Fruit fly (Drosophila melanogaster) whole organism, wandering third instar larva: Measurements from ENCODE around the gene COX7AL.

Source experiments
- CG32264 ChIP-seq: fragments of 200-800 bp; sonication (Bioruptor generic); optimal IDR thresholded peaks from 2 replicates; lab custom pipeline; 2016; ENCODE audit warnings: missing biosample characterization, missing genetic modification characterization
- CG9705 ChIP-seq: fragments of 200-800 bp; sonication (Bioruptor generic); optimal IDR thresholded peaks from 2 replicates; lab custom pipeline; 2018; ENCODE audit warnings: missing biosample characterization, mild to moderate bottlenecking, missing genetic modification characterization
- CrebA ChIP-seq: fragments of 200-800 bp; sonication (Bioruptor generic); optimal IDR thresholded peaks from 2 replicates; lab custom pipeline; 2016; ENCODE audit warnings: missing biosample characterization, mild to moderate bottlenecking, missing genetic modification characterization, borderline replicate concordance
- Dfd ChIP-seq: fragments of >200 bp; optimal IDR thresholded peaks from 2 replicates; lab custom pipeline; 2017; ENCODE audit warnings: missing biosample characterization, missing genetic modification characterization
- Dif ChIP-seq: fragments of 200-275, 200-300 bp; sonication (Bioruptor generic); optimal IDR thresholded peaks from 2 replicates; lab custom pipeline; 2018; ENCODE audit warnings: missing biosample characterization, missing genetic modification characterization; ENCODE audit not compliant: partially characterized antibody
- GATAd ChIP-seq: sonication (Bioruptor generic); optimal IDR thresholded peaks from 2 replicates; lab custom pipeline; 2016; ENCODE audit warnings: missing biosample characterization, missing genetic modification characterization
- HLH106 ChIP-seq: fragments of 200-800 bp; optimal IDR thresholded peaks from 3 replicates; lab custom pipeline; 2019; ENCODE audit warnings: missing biosample characterization, mild to moderate bottlenecking, missing genetic modification characterization, moderate library complexity
- Hnf4 ChIP-seq: fragments of 200-800 bp; sonication (Bioruptor generic); optimal IDR thresholded peaks from 2 replicates; lab custom pipeline; 2016; ENCODE audit warnings: missing biosample characterization, mild to moderate bottlenecking, missing genetic modification characterization
- Hr78 ChIP-seq: fragments of >200 bp; optimal IDR thresholded peaks from 2 replicates; lab custom pipeline; 2017; ENCODE audit warnings: missing biosample characterization, missing genetic modification characterization
- Hr83 ChIP-seq: fragments of 200-300 bp; sonication (Bioruptor generic); optimal IDR thresholded peaks from 2 replicates; lab custom pipeline; 2016; ENCODE audit warnings: missing biosample characterization, mild to moderate bottlenecking, missing genetic modification characterization, moderate library complexity; ENCODE audit not compliant: poor library complexity, severe bottlenecking
- Jra ChIP-seq: sonication (Bioruptor generic); optimal IDR thresholded peaks from 2 replicates; lab custom pipeline; 2016; ENCODE audit warnings: missing biosample characterization, missing genetic modification characterization
- Mio ChIP-seq: sonication (Bioruptor generic); optimal IDR thresholded peaks from 2 replicates; lab custom pipeline; 2016; ENCODE audit warnings: missing biosample characterization, missing genetic modification characterization
- Myc ChIP-seq: fragments of >200 bp; optimal IDR thresholded peaks from 2 replicates; lab custom pipeline; 2017
- N ChIP-seq: fragments of >200 bp; optimal IDR thresholded peaks from 2 replicates; lab custom pipeline; 2018; ENCODE audit warnings: missing biosample characterization, missing external identifiers, missing genetic modification characterization
- Sp1 ChIP-seq: fragments of 200-800 bp; sonication (Bioruptor generic); optimal IDR thresholded peaks from 3 replicates; lab custom pipeline; 2019; ENCODE audit warnings: missing biosample characterization, mild to moderate bottlenecking, missing genetic modification characterization, moderate library complexity
- Vsx2 ChIP-seq: fragments of 200-300, 225-300 bp; sonication (Bioruptor generic); optimal IDR thresholded peaks from 2 replicates; lab custom pipeline; 2018; ENCODE audit warnings: missing biosample characterization, missing genetic modification characterization; ENCODE audit not compliant: partially characterized antibody
- br ChIP-seq: fragments of 200-800 bp; sonication (Bioruptor generic); optimal IDR thresholded peaks from 2 replicates; lab custom pipeline; 2016; ENCODE audit warnings: missing biosample characterization, missing genetic modification characterization
- brk ChIP-seq: fragments of 200-800 bp; sonication (Bioruptor generic); optimal IDR thresholded peaks from 2 replicates; lab custom pipeline; 2016; ENCODE audit warnings: missing biosample characterization, mild to moderate bottlenecking, missing genetic modification characterization
- dl ChIP-seq, 2 experiments: fragments of 175-275, 200-275 bp in 1 of 2; fragments of 200-275 bp in 1 of 2; sonication (Bioruptor generic); optimal IDR thresholded peaks; lab custom pipeline; 2018; ENCODE audit warnings: mild to moderate bottlenecking in 2 of 2, missing biosample characterization in 2 of 2, missing genetic modification characterization in 2 of 2, moderate library complexity in 2 of 2; ENCODE audit not compliant: partially characterized antibody in 2 of 2, insufficient read depth in 1 of 2
- dmrt93B ChIP-seq: fragments of 200-800 bp; sonication (Bioruptor generic); optimal IDR thresholded peaks from 2 replicates; lab custom pipeline; 2018; ENCODE audit warnings: missing biosample characterization, mild to moderate bottlenecking, missing genetic modification characterization
- dsf ChIP-seq: sonication (Bioruptor generic); optimal IDR thresholded peaks from 2 replicates; lab custom pipeline; 2016; ENCODE audit warnings: missing biosample characterization, missing genetic modification characterization, borderline replicate concordance
- foxo ChIP-seq, 2 experiments: fragments of 200-800 bp; sonication (Bioruptor generic); optimal IDR thresholded peaks; 2 replicates in 1 of 2; 3 replicates in 1 of 2; lab custom pipeline; 2016 to 2017; ENCODE audit warnings: missing biosample characterization in 2 of 2, missing genetic modification characterization in 2 of 2
- fru ChIP-seq: fragments of 200-800 bp; sonication (Bioruptor generic); optimal IDR thresholded peaks from 3 replicates; lab custom pipeline; 2016; ENCODE audit warnings: missing biosample characterization, mild to moderate bottlenecking, missing genetic modification characterization
- h ChIP-seq: fragments of 200-800 bp; sonication (Bioruptor generic); optimal IDR thresholded peaks from 3 replicates; lab custom pipeline; 2016; ENCODE audit warnings: missing biosample characterization, mild to moderate bottlenecking, missing genetic modification characterization
- jim ChIP-seq: fragments of 175-275, 200-325 bp; sonication (Bioruptor generic); optimal IDR thresholded peaks from 2 replicates; lab custom pipeline; 2016; ENCODE audit warnings: missing biosample characterization, mild to moderate bottlenecking, missing genetic modification characterization
- lola ChIP-seq: fragments of >200 bp; optimal IDR thresholded peaks from 2 replicates; lab custom pipeline; 2017; ENCODE audit warnings: missing biosample characterization, missing genetic modification characterization
- psq ChIP-seq: fragments of 200-800 bp; sonication (Bioruptor generic); optimal IDR thresholded peaks from 3 replicates; lab custom pipeline; 2017; ENCODE audit warnings: missing biosample characterization, mild to moderate bottlenecking, missing genetic modification characterization, moderate library complexity
- rgr ChIP-seq: fragments of 200-800 bp; sonication (Bioruptor generic); optimal IDR thresholded peaks from 3 replicates; lab custom pipeline; 2016; ENCODE audit warnings: missing biosample characterization, mild to moderate bottlenecking, missing genetic modification characterization
- sv ChIP-seq: fragments of 200-800 bp; sonication (Bioruptor generic); optimal IDR thresholded peaks from 3 replicates; lab custom pipeline; 2016; ENCODE audit warnings: missing biosample characterization, missing genetic modification characterization
- tai ChIP-seq: sonication (Bioruptor generic); optimal IDR thresholded peaks from 2 replicates; lab custom pipeline; 2016; ENCODE audit warnings: missing biosample characterization, missing genetic modification characterization
- usp ChIP-seq: fragments of >200 bp; optimal IDR thresholded peaks from 2 replicates; lab custom pipeline; 2017; ENCODE audit warnings: missing biosample characterization, missing genetic modification characterization
- woc ChIP-seq: sonication (Bioruptor generic); optimal IDR thresholded peaks from 2 replicates; lab custom pipeline; 2016; ENCODE audit warnings: missing biosample characterization, mild to moderate bottlenecking, missing genetic modification characterization

The COX7AL gene

DNA sequence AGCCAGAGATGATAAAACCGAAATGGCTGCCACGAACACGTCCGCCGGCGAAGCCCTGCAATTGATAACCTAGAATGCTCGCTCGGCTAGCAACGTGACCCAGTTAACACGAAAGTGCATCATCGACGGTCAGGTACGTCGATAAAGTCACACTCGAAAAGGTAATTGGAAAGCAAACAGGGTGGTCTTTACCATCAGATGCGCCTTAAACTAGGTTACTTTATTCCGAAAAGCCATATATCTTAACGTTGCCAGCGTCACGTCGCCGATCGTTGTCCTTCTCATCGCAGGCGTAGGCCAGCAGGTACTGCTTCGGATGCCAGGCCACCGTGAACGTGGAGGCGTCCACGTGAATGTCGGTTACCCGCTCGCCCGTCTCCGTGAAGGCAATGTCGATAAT is 36.2 kb upstream of the COX7AL start:
- no peak for TF ChIP-seq Hnf4 (GFP tag; lab: Kevin White, UChicago)
- no peak for TF ChIP-seq Hr83 (GFP tag; lab: Kevin White, UChicago)
- TF ChIP-seq, all 38 proteins: peak for 0

dm6 chr3R:8308515-8308959 is 34.9 kb upstream of the COX7AL start, which contains the start of gene tex:
tex (minus strand) TSS chr3R:8308645.
- TF ChIP-seq HLH106 (tag; lab: Kevin White, UChicago): no peak
- TF ChIP-seq dmrt93B (GFP tag; lab: Kevin White, UChicago): no peak
- no peak for TF ChIP-seq sv
- TF ChIP-seq, all 38 proteins: peak for 0

dm6 chr3R:8310678-8311077 is 32.8 kb upstream of the COX7AL start, which contains the start of gene CG11693:
CG11693 (minus strand) TSS chr3R:8310778.
- no peak for TF ChIP-seq Sp1 (GFP tag; lab: Kevin White, UChicago)
- TF ChIP-seq psq (GFP tag; lab: Kevin White, UChicago): no peak
- no peak for TF ChIP-seq br (GFP tag; lab: Kevin White, UChicago)
- no peak for TF ChIP-seq dsf

- TF ChIP-seq Jra (GFP tag; lab: Kevin White, UChicago) (no peak), tai (GFP tag; lab: Kevin White, UChicago) (no peak), usp (GFP tag; lab: Kevin White, UChicago) (no peak), brk (GFP tag; lab: Kevin White, UChicago) (no peak), Mio (GFP tag; lab: Kevin White, UChicago) (no peak), h (GFP tag; lab: Kevin White, UChicago) (no peak), rgr (GFP tag; lab: Kevin White, UChicago) (no peak), Dfd (GFP tag; lab: Kevin White, UChicago) (no peak), dl (GFP tag; optimal IDR thresholded peaks at IDR 0.05; lab: Kevin White, UChicago; ENCODE audit: insufficient read depth in 1 of 2, partially characterized antibody in 2 of 2) (no peak), dsf (no peak), lola (GFP tag; lab: Kevin White, UChicago) (no peak), Hr78 (GFP tag; lab: Kevin White, UChicago) (no peak), dmrt93B (GFP tag; lab: Kevin White, UChicago) (no peak), Hr83 (GFP tag; lab: Kevin White, UChicago) (no peak), CrebA (GFP tag; lab: Kevin White, UChicago) (no peak)
Measured at dm6 chr3R:8312037-8312436, 31.4 kb upstream of the COX7AL start, which contains the start of the genes CG11694 and CG11698. CG11694 (minus strand) TSS chr3R:8312137. CG11698 (plus strand) TSS chr3R:8312188.

dm6 chr3R:8313038-8313437 is 30.4 kb upstream of the COX7AL start, which contains the start of gene CG7483:
CG7483 (plus strand) TSS chr3R:8313208.
- TF ChIP-seq lola (GFP tag; lab: Kevin White, UChicago): no peak
- no peak for TF ChIP-seq fru
- no peak for TF ChIP-seq dl (GFP tag; optimal IDR thresholded peaks at IDR 0.05; lab: Kevin White, UChicago; ENCODE audit: insufficient read depth in 1 of 2, partially characterized antibody in 2 of 2)
- no peak for TF ChIP-seq woc
- no peak for TF ChIP-seq HLH106 (tag; lab: Kevin White, UChicago)
- no peak for TF ChIP-seq h (GFP tag; lab: Kevin White, UChicago)

dm6 chr3R:8316344-8317105 is 26.9 kb upstream of the COX7AL start, which contains the start of gene Coq2:
Coq2 (minus strand) TSS chr3R:8316543.
- peak; percentile 100 for TF ChIP-seq Dif (GFP tag; lab: Kevin White, UChicago)
- no peak for TF ChIP-seq foxo (GFP tag; optimal IDR thresholded peaks at IDR 0.05; lab: Kevin White, UChicago)
- no peak for TF ChIP-seq CrebA (GFP tag; lab: Kevin White, UChicago)
- TF ChIP-seq CG32264 (GFP tag; lab: Kevin White, UChicago): no peak
- peak; percentile 100 for TF ChIP-seq Vsx2 (GFP tag; lab: Kevin White, UChicago)
- TF ChIP-seq GATAd: no peak
- TF ChIP-seq dl (GFP tag; optimal IDR thresholded peaks at IDR 0.05; lab: Kevin White, UChicago; ENCODE audit: insufficient read depth in 1 of 2, partially characterized antibody in 2 of 2): peak; percentile 100
- TF ChIP-seq Hr78 (GFP tag; lab: Kevin White, UChicago): no peak
- TF ChIP-seq Myc: peak; percentile 28
- TF ChIP-seq N (GFP tag; lab: Kevin White, UChicago): no peak
- TF ChIP-seq Dfd (GFP tag; lab: Kevin White, UChicago): no peak
- TF ChIP-seq Mio (GFP tag; lab: Kevin White, UChicago): no peak
- TF ChIP-seq jim (GFP tag; lab: Kevin White, UChicago): no peak
- no peak for TF ChIP-seq Sp1 (GFP tag; lab: Kevin White, UChicago)
- TF ChIP-seq sv: no peak
- no peak for TF ChIP-seq CG9705 (GFP tag; lab: Kevin White, UChicago)
- TF ChIP-seq, all 38 proteins: peak for 4
